Worm (Caenorhabditis elegans) whole organism, L3 larva: ENCODE measurements around the gene pqn-68.

Experiments used
- fkh-10 ChIP-seq: sonication (generic microtip); optimal IDR thresholded peaks from 2 replicates; lab custom pipeline; 2017; ENCODE audit warnings: missing biosample characterization, missing genetic modification reagents, missing genetic modification characterization
- mdl-1 ChIP-seq: fragments of 150-350 bp; optimal IDR thresholded peaks from 2 replicates; lab custom pipeline; 2014; ENCODE audit warnings: missing biosample characterization, missing genetic modification characterization
- nhr-12 ChIP-seq: fragments of 150-350 bp; optimal IDR thresholded peaks from 2 replicates; lab custom pipeline; 2014; ENCODE audit warnings: missing biosample characterization, missing genetic modification characterization

- TF ChIP-seq mdl-1 (no peak), nhr-12 (tag; lab: Kevin White, UChicago) (no peak), fkh-10 (GFP tag; lab: Kevin White, UChicago) (no peak)
Measured at ce11 chrV:12970575-12971160, 18.2 kb downstream of the pqn-68 start, which contains the start of gene pnn-1.
